Worm (Caenorhabditis elegans) whole organism, early embryonic: ENCODE results near the gene K08D8.2.

Experiments
- B0310.2 ChIP-seq: sonication (generic microtip); optimal IDR thresholded peaks from 2 replicates; lab custom pipeline; 2016; ENCODE audit warnings: mild to moderate bottlenecking, missing genetic modification characterization, missing compliant biosample characterization
- F13C5.2 ChIP-seq: sonication (generic microtip); optimal IDR thresholded peaks from 2 replicates; lab custom pipeline; 2017; ENCODE audit warnings: mild to moderate bottlenecking, missing genetic modification characterization, inconsistent platforms, missing compliant biosample characterization
- aly-1 ChIP-seq: sonication (generic microtip); optimal IDR thresholded peaks from 2 replicates; lab custom pipeline; 2016; ENCODE audit warnings: missing genetic modification characterization, missing compliant biosample characterization
- ama-1 ChIP-seq: fragments of 150-350 bp; optimal IDR thresholded peaks from 2 replicates; lab custom pipeline; 2014
- ets-7 ChIP-seq: sonication (generic microtip); optimal IDR thresholded peaks from 2 replicates; lab custom pipeline; 2016; ENCODE audit warnings: missing genotype, missing genetic modification characterization, missing compliant biosample characterization
- flt-1 ChIP-seq: fragments of 200-800 bp; sonication (Bioruptor generic); IDR thresholded peaks from 2 replicates; pipeline ENCODE4 v1.3.6; 2022; ENCODE audit warnings: missing genetic modification characterization, missing compliant biosample characterization
- hmg-4 ChIP-seq: fragments of 200-800 bp; sonication (Bioruptor generic); optimal IDR thresholded peaks from 2 replicates; lab custom pipeline; 2018; ENCODE audit warnings: mild to moderate bottlenecking, missing genetic modification characterization, missing compliant biosample characterization
- hnd-1 ChIP-seq: sonication (generic microtip); optimal IDR thresholded peaks from 2 replicates; lab custom pipeline; 2016; ENCODE audit warnings: missing genetic modification characterization, missing compliant biosample characterization
- pes-1 ChIP-seq: fragments of 200-800 bp; sonication (Bioruptor generic); IDR thresholded peaks from 2 replicates; pipeline ENCODE4 v1.3.6; 2022; ENCODE audit warnings: missing genetic modification reagents, missing genetic modification characterization, missing compliant biosample characterization
- sea-1 ChIP-seq: fragments of 200-800 bp; sonication (Bioruptor generic); conservative IDR thresholded peaks from 2 replicates; pipeline ENCODE4 v1.3.6; 2022; ENCODE audit warnings: missing genetic modification characterization, missing compliant biosample characterization
- tbx-11 ChIP-seq: fragments of 200-800 bp; sonication (Bioruptor generic); IDR thresholded peaks from 2 replicates; pipeline ENCODE4 v1.3.6; 2022; ENCODE audit warnings: missing genetic modification characterization, missing compliant biosample characterization
- tbx-37 ChIP-seq: fragments of 200-800 bp; sonication (Bioruptor generic); conservative IDR thresholded peaks from 2 replicates; pipeline ENCODE4 v1.3.6; 2022; ENCODE audit warnings: missing genetic modification reagents, missing genetic modification characterization, missing compliant biosample characterization
- tra-4 ChIP-seq: sonication (generic microtip); optimal IDR thresholded peaks from 2 replicates; lab custom pipeline; 2017; ENCODE audit warnings: missing genetic modification characterization, missing compliant biosample characterization

DNA sequence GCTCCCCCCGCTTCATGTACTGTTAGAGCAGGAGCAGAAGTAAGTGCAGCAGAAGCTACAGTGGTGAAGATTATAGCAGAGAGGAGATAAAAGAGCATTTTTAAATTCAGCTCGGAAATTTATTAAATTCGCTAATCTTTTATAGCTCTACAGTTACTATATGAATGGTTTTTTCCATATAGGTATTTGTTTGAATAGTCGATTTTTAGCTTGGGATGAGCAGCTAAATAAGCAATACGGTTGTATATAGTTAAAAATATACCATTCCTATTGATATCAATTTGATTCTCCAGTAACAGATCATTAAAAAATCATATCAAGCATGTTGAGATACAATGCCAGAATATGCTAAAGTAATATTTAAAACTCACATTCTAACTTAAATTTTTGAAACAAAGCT is 23.8 kb downstream of the K08D8.2 start, which contains the start of gene srlf-5:
- TF ChIP-seq pes-1 (GFP tag; lab: Robert Waterston, UW) = no peak
- TF ChIP-seq ama-1 (lab: Kevin White, UChicago) = no peak
- TF ChIP-seq tbx-11 (GFP tag; lab: Robert Waterston, UW) = no peak
- TF ChIP-seq hmg-4 = no peak
- TF ChIP-seq tbx-37 = no peak
- TF ChIP-seq flt-1 (GFP tag; lab: Robert Waterston, UW) = no peak
- TF ChIP-seq F13C5.2 (tag; lab: Kevin White, UChicago) = no peak
- TF ChIP-seq B0310.2 = no peak
- TF ChIP-seq sea-1 (GFP tag; lab: Robert Waterston, UW) = no peak
- no peak for TF ChIP-seq hnd-1 (tag; lab: Kevin White, UChicago)
- no peak for TF ChIP-seq aly-1 (tag; lab: Kevin White, UChicago)
- no peak for TF ChIP-seq tra-4 (tag; lab: Kevin White, UChicago)
- no peak for TF ChIP-seq ets-7 (tag; lab: Kevin White, UChicago)
